Worm (Caenorhabditis elegans) whole organism, L3 larva: ENCODE results near the gene Y57A10C.8.

Experiments used
- ama-1 ChIP-seq: fragments of 150-350 bp; optimal IDR thresholded peaks from 2 replicates; lab custom pipeline; 2018
- ceh-82 ChIP-seq: fragments of 150-350 bp; optimal IDR thresholded peaks from 2 replicates; lab custom pipeline; 2014; ENCODE audit warnings: missing biosample characterization, missing genetic modification characterization
- fkh-10 ChIP-seq: sonication (generic microtip); optimal IDR thresholded peaks from 2 replicates; lab custom pipeline; 2017; ENCODE audit warnings: missing biosample characterization, missing genetic modification reagents, missing genetic modification characterization
- jun-1 ChIP-seq: fragments of 150-350 bp; optimal IDR thresholded peaks from 2 replicates; lab custom pipeline; 2014; ENCODE audit warnings: missing biosample characterization, missing genetic modification reagents, missing genetic modification characterization
- lin-15B ChIP-seq: fragments of 150-350 bp; optimal IDR thresholded peaks from 2 replicates; lab custom pipeline; 2014; ENCODE audit warnings: missing biosample characterization, missing genetic modification characterization
- nhr-67 ChIP-seq: fragments of 150-350 bp; optimal IDR thresholded peaks from 2 replicates; lab custom pipeline; 2014; ENCODE audit warnings: missing biosample characterization, missing genetic modification characterization
- nhr-76 ChIP-seq: fragments of 150-350 bp; sonication (generic microtip); optimal IDR thresholded peaks from 5 replicates; lab custom pipeline; 2014; ENCODE audit warnings: missing biosample characterization, missing genetic modification characterization
- nhr-77 ChIP-seq: fragments of 150-350 bp; optimal IDR thresholded peaks from 2 replicates; lab custom pipeline; 2014; ENCODE audit warnings: missing biosample characterization, missing genetic modification characterization
- ztf-11 ChIP-seq: fragments of 150-350 bp; optimal IDR thresholded peaks from 2 replicates; lab custom pipeline; 2014; ENCODE audit warnings: missing biosample characterization, missing genetic modification characterization

ce11 chrII:12393690-12394089 is 36.0 kb downstream of the Y57A10C.8 start, which contains the start of gene Y57A10B.7:
- TF ChIP-seq ceh-82 (no peak), ztf-11 (no peak), ama-1 (lab: Kevin White, UChicago) (no peak), nhr-77 (tag; lab: Kevin White, UChicago) (no peak), nhr-67 (no peak), nhr-76 (tag; lab: Kevin White, UChicago) (no peak), jun-1 (tag; lab: Kevin White, UChicago) (no peak), lin-15B (no peak), fkh-10 (GFP tag; lab: Kevin White, UChicago) (no peak)
